Fruit fly (Drosophila melanogaster) whole organism, prepupa: ENCODE results near the gene Lerp.

Experiments used
- Blimp-1 ChIP-seq: fragments of 200-800 bp; sonication (Bioruptor generic); optimal IDR thresholded peaks from 3 replicates; lab custom pipeline; 2017; ENCODE audit warnings: missing biosample characterization, missing genetic modification characterization, mild to moderate bottlenecking, moderate library complexity, missing genetic modification reagents
- CG10631 ChIP-seq: fragments of 200-800 bp; sonication (Bioruptor generic); optimal IDR thresholded peaks from 2 replicates; lab custom pipeline; 2016; ENCODE audit warnings: missing biosample characterization, missing genetic modification characterization
- CG10669 ChIP-seq: fragments of 200-800 bp; sonication (Bioruptor generic); optimal IDR thresholded peaks from 3 replicates; lab custom pipeline; 2018; ENCODE audit warnings: missing biosample characterization, mild to moderate bottlenecking, missing genetic modification characterization, moderate library complexity
- CG11294 ChIP-seq: fragments of 200-800 bp; sonication (Bioruptor generic); IDR thresholded peaks from 2 replicates; pipeline ENCODE4 v1.3.6; 2022; ENCODE audit warnings: missing biosample characterization, missing genetic modification characterization
- CG11762 ChIP-seq: fragments of 200-800 bp; sonication (Bioruptor generic); optimal IDR thresholded peaks from 3 replicates; lab custom pipeline; 2016; ENCODE audit warnings: missing biosample characterization, missing genetic modification characterization; ENCODE audit not compliant: insufficient read depth
- CG11902 ChIP-seq: fragments of 200-800 bp; sonication (Bioruptor generic); optimal IDR thresholded peaks from 3 replicates; lab custom pipeline; 2016; ENCODE audit warnings: missing biosample characterization, missing genetic modification characterization
- CG1621 ChIP-seq: fragments of 200-800 bp; sonication (Bioruptor generic); optimal IDR thresholded peaks from 3 replicates; lab custom pipeline; 2018; ENCODE audit warnings: missing biosample characterization, mild to moderate bottlenecking, missing genetic modification characterization
- CG3032 ChIP-seq: fragments of 200-800 bp; optimal IDR thresholded peaks from 2 replicates; lab custom pipeline; 2019; ENCODE audit warnings: missing biosample characterization, mild to moderate bottlenecking, missing genetic modification characterization, moderate library complexity
- CG32006 ChIP-seq: fragments of 200-800 bp; sonication (Bioruptor generic); optimal IDR thresholded peaks from 3 replicates; lab custom pipeline; 2017; ENCODE audit warnings: missing biosample characterization, mild to moderate bottlenecking, missing genetic modification characterization
- CG34406 ChIP-seq: fragments of 200-800 bp; sonication (Bioruptor generic); optimal IDR thresholded peaks from 3 replicates; lab custom pipeline; 2016; ENCODE audit warnings: missing biosample characterization, missing genetic modification characterization
- CG3919 ChIP-seq: fragments of 200-800 bp; sonication (Bioruptor generic); optimal IDR thresholded peaks from 3 replicates; lab custom pipeline; 2016; ENCODE audit warnings: missing biosample characterization, missing genetic modification characterization
- CG4318 ChIP-seq: fragments of 200-800 bp; sonication (Bioruptor generic); optimal IDR thresholded peaks from 3 replicates; lab custom pipeline; 2017; ENCODE audit warnings: missing biosample characterization, mild to moderate bottlenecking, missing genetic modification characterization
- CG6163 ChIP-seq: fragments of 200-800 bp; sonication (Bioruptor generic); IDR thresholded peaks from 3 replicates; pipeline ENCODE4 v1.3.6; 2022; ENCODE audit warnings: missing biosample characterization, missing genetic modification characterization
- CG6276 ChIP-seq: fragments of 200-800 bp; sonication (Bioruptor generic); optimal IDR thresholded peaks from 2 replicates; lab custom pipeline; 2017; ENCODE audit warnings: missing biosample characterization, mild to moderate bottlenecking, missing genetic modification characterization
- CG6792 ChIP-seq: fragments of 200-800 bp; sonication (Bioruptor generic); optimal IDR thresholded peaks from 3 replicates; lab custom pipeline; 2016; ENCODE audit warnings: missing biosample characterization, missing genetic modification characterization
- CG7368 ChIP-seq: fragments of 200-800 bp; sonication (Bioruptor generic); optimal IDR thresholded peaks from 3 replicates; lab custom pipeline; 2016; ENCODE audit warnings: missing biosample characterization, missing genetic modification characterization
- CG8119 ChIP-seq: fragments of 200-800 bp; sonication (Bioruptor generic); IDR thresholded peaks from 3 replicates; pipeline ENCODE4 v1.3.6; 2022; ENCODE audit warnings: missing biosample characterization, missing genetic modification characterization
- CG8319 ChIP-seq: fragments of 200-800 bp; sonication (Bioruptor generic); optimal IDR thresholded peaks from 3 replicates; lab custom pipeline; 2016; ENCODE audit warnings: missing biosample characterization, missing genetic modification characterization
- CG8632 ChIP-seq: fragments of 200-800 bp; sonication (Bioruptor generic); optimal IDR thresholded peaks from 3 replicates; lab custom pipeline; 2016; ENCODE audit warnings: missing biosample characterization, missing genetic modification characterization
- CG9139 ChIP-seq: fragments of 200-800 bp; sonication (Bioruptor generic); optimal IDR thresholded peaks from 3 replicates; lab custom pipeline; 2017; ENCODE audit warnings: missing biosample characterization, mild to moderate bottlenecking, missing genetic modification characterization
- Eip75B ChIP-seq: fragments of 200-800 bp; sonication (Bioruptor generic); optimal IDR thresholded peaks from 3 replicates; lab custom pipeline; 2016; ENCODE audit warnings: missing biosample characterization, missing genetic modification characterization
- Eip78C ChIP-seq: fragments of 200-800 bp; sonication (Bioruptor generic); peaks from one replicate; lab custom pipeline; 2016; ENCODE audit warnings: missing biosample characterization, missing genetic modification characterization
- Eip93F ChIP-seq: fragments of 200-800 bp; sonication (Bioruptor generic); optimal IDR thresholded peaks from 2 replicates; lab custom pipeline; 2016; ENCODE audit warnings: missing biosample characterization, mild to moderate bottlenecking, missing genetic modification characterization
- Ets96B ChIP-seq: fragments of 200-800 bp; optimal IDR thresholded peaks from 2 replicates; lab custom pipeline; 2019; ENCODE audit warnings: missing biosample characterization, mild to moderate bottlenecking, missing genetic modification characterization, moderate library complexity
- Hr39 ChIP-seq: fragments of 200-800 bp; sonication (Bioruptor generic); optimal IDR thresholded peaks from 2 replicates; lab custom pipeline; 2016; ENCODE audit warnings: missing biosample characterization, missing genetic modification characterization
- Lpt ChIP-seq: fragments of 200-800 bp; sonication (Bioruptor generic); optimal IDR thresholded peaks from 3 replicates; lab custom pipeline; 2016; ENCODE audit warnings: missing biosample characterization, missing genetic modification characterization
- Met ChIP-seq: fragments of 200-800 bp; sonication (Bioruptor generic); optimal IDR thresholded peaks from 3 replicates; lab custom pipeline; 2016; ENCODE audit warnings: missing biosample characterization, missing genetic modification characterization
- Smox ChIP-seq: fragments of 200-800 bp; sonication (Bioruptor generic); optimal IDR thresholded peaks from 3 replicates; lab custom pipeline; 2016; ENCODE audit warnings: missing biosample characterization, missing genetic modification characterization
- Sox102F ChIP-seq: fragments of 200-800 bp; sonication (Bioruptor generic); optimal IDR thresholded peaks from 2 replicates; lab custom pipeline; 2016; ENCODE audit warnings: missing biosample characterization, mild to moderate bottlenecking, missing genetic modification characterization
- Sox14 ChIP-seq: fragments of 200-800 bp; sonication (Bioruptor generic); optimal IDR thresholded peaks from 3 replicates; lab custom pipeline; 2016; ENCODE audit warnings: missing biosample characterization, missing genetic modification characterization
- Sox15 ChIP-seq: fragments of 200-800 bp; sonication (Bioruptor generic); optimal IDR thresholded peaks from 3 replicates; lab custom pipeline; 2016; ENCODE audit warnings: missing biosample characterization, missing genetic modification characterization
- achi ChIP-seq: fragments of 200-800 bp; sonication (Bioruptor generic); optimal IDR thresholded peaks from 3 replicates; lab custom pipeline; 2016; ENCODE audit warnings: missing biosample characterization, missing genetic modification characterization
- acj6 ChIP-seq: fragments of 200-800 bp; sonication (Bioruptor generic); optimal IDR thresholded peaks from 3 replicates; lab custom pipeline; 2016; ENCODE audit warnings: missing biosample characterization, missing genetic modification characterization
- cyc ChIP-seq: fragments of 200-800 bp; sonication (Bioruptor generic); optimal IDR thresholded peaks from 3 replicates; lab custom pipeline; 2016; ENCODE audit warnings: missing biosample characterization, missing genetic modification characterization
- dac ChIP-seq: fragments of 200-800 bp; sonication (Bioruptor generic); optimal IDR thresholded peaks from 2 replicates; lab custom pipeline; 2017; ENCODE audit warnings: missing biosample characterization, mild to moderate bottlenecking, missing genetic modification characterization
- dsx ChIP-seq: fragments of 200-800 bp; optimal IDR thresholded peaks from 3 replicates; lab custom pipeline; 2019; ENCODE audit warnings: missing biosample characterization, mild to moderate bottlenecking, missing genetic modification characterization, moderate library complexity; ENCODE audit not compliant: poor library complexity, severe bottlenecking
- eg ChIP-seq: fragments of 200-800 bp; sonication (Bioruptor generic); IDR thresholded peaks from 3 replicates; pipeline ENCODE4 v1.3.6; 2022; ENCODE audit warnings: missing biosample characterization, missing genetic modification characterization
- fd59A ChIP-seq: fragments of 200-800 bp; sonication (Bioruptor generic); optimal IDR thresholded peaks from 2 replicates; lab custom pipeline; 2017; ENCODE audit warnings: missing biosample characterization, mild to moderate bottlenecking, missing genetic modification characterization, missing genetic modification reagents
- fd85E ChIP-seq: fragments of 200-800 bp; sonication (Bioruptor generic); optimal IDR thresholded peaks from 3 replicates; lab custom pipeline; 2016; ENCODE audit warnings: missing biosample characterization, missing genetic modification characterization
- lz ChIP-seq: fragments of 200-800 bp; sonication (Bioruptor generic); optimal IDR thresholded peaks from 3 replicates; lab custom pipeline; 2016; ENCODE audit warnings: missing biosample characterization, missing genetic modification characterization
- net ChIP-seq: fragments of 200-800 bp; sonication (Bioruptor generic); optimal IDR thresholded peaks from 3 replicates; lab custom pipeline; 2016; ENCODE audit warnings: missing biosample characterization, missing genetic modification characterization
- pdm3 ChIP-seq: fragments of 200-800 bp; sonication (Bioruptor generic); optimal IDR thresholded peaks from 3 replicates; lab custom pipeline; 2016; ENCODE audit warnings: missing biosample characterization, missing genetic modification characterization
- salr ChIP-seq, 2 experiments: fragments of 200-800 bp; sonication (Bioruptor generic); optimal IDR thresholded peaks; 3 replicates each; lab custom pipeline; 2016 to 2018; ENCODE audit warnings: missing biosample characterization in 2 of 2, missing genetic modification characterization in 2 of 2, mild to moderate bottlenecking in 1 of 2
- spab ChIP-seq: fragments of 200-800 bp; sonication (Bioruptor generic); optimal IDR thresholded peaks from 2 replicates; lab custom pipeline; 2017; ENCODE audit warnings: missing biosample characterization, mild to moderate bottlenecking, missing genetic modification characterization, missing genetic modification reagents
- ss ChIP-seq, 2 experiments: fragments of 200-800 bp; sonication (Bioruptor generic); optimal IDR thresholded peaks; 2 replicates in 1 of 2; 3 replicates in 1 of 2; lab custom pipeline; 2017 to 2018; ENCODE audit warnings: mild to moderate bottlenecking in 2 of 2, missing biosample characterization in 2 of 2, missing genetic modification characterization in 2 of 2, moderate library complexity in 1 of 2
- svp ChIP-seq: fragments of 200-800 bp; sonication (Bioruptor generic); peaks from one replicate; lab custom pipeline; 2016; ENCODE audit warnings: missing biosample characterization, missing genetic modification characterization

The Lerp gene

dm6 chr3R:26853699-26854098 lies 9.2 kb downstream of the Lerp start (continued):
- TF ChIP-seq CG10631 (peak; percentile 29), CG11902 (GFP tag; lab: Kevin White, UChicago) (no peak), pdm3 (GFP tag; lab: Kevin White, UChicago) (peak; percentile 36), Hr39 (GFP tag; lab: Kevin White, UChicago) (peak; percentile 5), Eip75B (peak; percentile 38), fd85E (no peak), CG10669 (GFP tag; lab: Kevin White, UChicago) (peak; percentile 12), Smox (GFP tag; lab: Kevin White, UChicago) (peak; percentile 10), CG7368 (no peak), dsx (GFP tag; lab: Kevin White, UChicago) (no peak), Blimp-1 (GFP tag; lab: Kevin White, UChicago) (no peak), CG4318 (GFP tag; lab: Kevin White, UChicago) (no peak), fd59A (GFP tag; lab: Kevin White, UChicago) (no peak), CG8632 (GFP tag; lab: Kevin White, UChicago) (no peak), Eip93F (no peak), CG6792 (no peak), Sox102F (GFP tag; lab: Kevin White, UChicago) (peak; percentile 30), Lpt (no peak)

dm6 chr3R:26846446-26846845 lies 16.5 kb downstream of the Lerp start:
- no peak for TF ChIP-seq Sox14
- TF ChIP-seq CG11762 (GFP tag; lab: Kevin White, UChicago) = no peak
- peak; percentile 3 for TF ChIP-seq spab (GFP tag; lab: Kevin White, UChicago)
- peak; percentile 2 for TF ChIP-seq Smox (GFP tag; lab: Kevin White, UChicago)
- peak; percentile 47 for TF ChIP-seq svp (GFP tag; lab: Kevin White, UChicago)
- TF ChIP-seq Eip78C (GFP tag; lab: Kevin White, UChicago) = peak; percentile 60
- TF ChIP-seq lz = peak; percentile 5
- TF ChIP-seq ss (GFP tag; optimal IDR thresholded peaks at IDR 0.05; lab: Kevin White, UChicago) = peak in 1 of 2 experiments; percentile 4
- peak; percentile 19 for TF ChIP-seq achi
- TF ChIP-seq Eip75B = peak; percentile 1
- peak; percentile 24 for TF ChIP-seq CG10631
- TF ChIP-seq CG11294 (GFP tag; lab: Robert Waterston, UW) = no peak
- TF ChIP-seq Met = peak; percentile 13

dm6 chr3R:26831861-26832260 lies 31.1 kb downstream of the Lerp start:
- TF ChIP-seq CG11902 (GFP tag; lab: Kevin White, UChicago) (no peak), Sox15 (GFP tag; lab: Kevin White, UChicago) (no peak), CG6163 (GFP tag; lab: Robert Waterston, UW) (peak; percentile 73; the same call in 2 of the 3 replicates), spab (GFP tag; lab: Kevin White, UChicago) (peak; percentile 64), CG1621 (tag; lab: Kevin White, UChicago) (peak; percentile 44), Met (peak; percentile 15), CG3032 (peak; percentile 63), dsx (GFP tag; lab: Kevin White, UChicago) (peak; percentile 34), pdm3 (GFP tag; lab: Kevin White, UChicago) (peak; percentile 62), net (GFP tag; lab: Kevin White, UChicago) (peak; percentile 39), Hr39 (GFP tag; lab: Kevin White, UChicago) (no peak), CG8319 (GFP tag; lab: Kevin White, UChicago) (peak; percentile 7), CG8119 (GFP tag; lab: Robert Waterston, UW) (peak; percentile 68), CG3919 (GFP tag; lab: Kevin White, UChicago) (peak; percentile 68), CG34406 (GFP tag; lab: Kevin White, UChicago) (peak; percentile 14), CG6276 (GFP tag; lab: Kevin White, UChicago) (peak; percentile 22), CG10631 (peak; percentile 79), acj6 (peak; percentile 67), CG32006 (GFP tag; lab: Kevin White, UChicago) (peak; percentile 79), eg (GFP tag; lab: Robert Waterston, UW) (0 out of 3 replicates have a peak, but pooled peaks have one; percentile 43), Eip75B (peak; percentile 54), achi (peak; percentile 59), dac (peak; percentile 36), Ets96B (tag; lab: Kevin White, UChicago) (peak; percentile 78), ss (GFP tag; optimal IDR thresholded peaks at IDR 0.05; lab: Kevin White, UChicago) (peak in 1 of 2 experiments; percentile 32), CG6792 (peak; percentile 35), CG9139 (GFP tag; lab: Kevin White, UChicago) (peak; percentile 18), cyc (GFP tag; lab: Kevin White, UChicago) (no peak), Blimp-1 (GFP tag; lab: Kevin White, UChicago) (no peak), Sox14 (peak; percentile 57), Eip93F (no peak), Lpt (peak; percentile 37), CG8632 (GFP tag; lab: Kevin White, UChicago) (peak; percentile 29), salr (GFP tag; optimal IDR thresholded peaks at IDR 0.05; lab: Kevin White, UChicago) (peak in 1 of 2 experiments; percentile 47)
